Fruit fly (Drosophila melanogaster) whole organism, embryonic: Measurements from ENCODE around the gene Gbs-70E.

Experiments
- Bdp1 ChIP-seq: fragments of 200-800 bp; sonication (Bioruptor generic); optimal IDR thresholded peaks from 3 replicates; lab custom pipeline; 2016; ENCODE audit warnings: missing biosample characterization, missing genetic modification characterization
- CG11398 ChIP-seq: fragments of 200-800 bp; sonication (Bioruptor generic); optimal IDR thresholded peaks from 2 replicates; lab custom pipeline; 2016; ENCODE audit warnings: missing biosample characterization, missing genetic modification characterization
- CG11504 ChIP-seq: fragments of 200-800 bp; sonication (Bioruptor generic); optimal IDR thresholded peaks from 3 replicates; lab custom pipeline; 2019; ENCODE audit warnings: missing biosample characterization, mild to moderate bottlenecking, missing genetic modification characterization, moderate library complexity
- CG11723 ChIP-seq: fragments of 200-800 bp; sonication (Bioruptor generic); optimal IDR thresholded peaks from 2 replicates; lab custom pipeline; 2017; ENCODE audit warnings: missing biosample characterization, mild to moderate bottlenecking, missing genetic modification characterization
- CG13296 ChIP-seq: fragments of 200-800 bp; sonication (Bioruptor generic); optimal IDR thresholded peaks from 3 replicates; lab custom pipeline; 2018; ENCODE audit warnings: missing biosample characterization, mild to moderate bottlenecking, missing genetic modification characterization
- CG13894 ChIP-seq: fragments of 200-800 bp; sonication (Bioruptor generic); optimal IDR thresholded peaks from 3 replicates; lab custom pipeline; 2018; ENCODE audit warnings: missing biosample characterization, mild to moderate bottlenecking, missing genetic modification characterization, moderate library complexity
- CG15269 ChIP-seq: fragments of 200-800 bp; sonication (Bioruptor generic); optimal IDR thresholded peaks from 2 replicates; lab custom pipeline; 2018; ENCODE audit warnings: missing biosample characterization, mild to moderate bottlenecking, missing genetic modification characterization, moderate library complexity
- CG15514 ChIP-seq: fragments of 200-800 bp; sonication (Bioruptor generic); optimal IDR thresholded peaks from 3 replicates; lab custom pipeline; 2017; ENCODE audit warnings: missing biosample characterization, missing genetic modification characterization, mild to moderate bottlenecking, moderate library complexity, missing genetic modification reagents
- CG17359 ChIP-seq: fragments of 200-800 bp; sonication (Bioruptor generic); optimal IDR thresholded peaks from 3 replicates; lab custom pipeline; 2018; ENCODE audit warnings: missing biosample characterization, mild to moderate bottlenecking, missing genetic modification characterization, moderate library complexity
- CG31224 ChIP-seq: fragments of 200-800 bp; sonication (Bioruptor generic); IDR thresholded peaks from 2 replicates; pipeline ENCODE4 v1.3.6; 2022; ENCODE audit warnings: missing biosample characterization, missing genetic modification characterization
- CG32532 ChIP-seq: fragments of 200-800 bp; sonication (Bioruptor generic); IDR thresholded peaks from 2 replicates; pipeline ENCODE4 v1.3.6; 2022; ENCODE audit warnings: missing biosample characterization, missing genetic modification characterization
- CG7372 ChIP-seq: fragments of 200-800 bp; sonication (Bioruptor generic); IDR thresholded peaks from 2 replicates; pipeline ENCODE4 v1.3.6; 2022; ENCODE audit warnings: missing biosample characterization, missing genetic modification characterization
- CG9727 ChIP-seq: fragments of 200-800 bp; sonication (Bioruptor generic); optimal IDR thresholded peaks from 3 replicates; lab custom pipeline; 2017; ENCODE audit warnings: missing biosample characterization, mild to moderate bottlenecking, missing genetic modification characterization
- CG9797 ChIP-seq: fragments of 200-800 bp; sonication (Bioruptor generic); optimal IDR thresholded peaks from 3 replicates; lab custom pipeline; 2018; ENCODE audit warnings: missing biosample characterization, mild to moderate bottlenecking, missing genetic modification characterization
- Ets97D ChIP-seq: fragments of 200-800 bp; sonication (Bioruptor generic); optimal IDR thresholded peaks from 3 replicates; lab custom pipeline; 2016; ENCODE audit warnings: missing biosample characterization, missing genetic modification characterization
- Fer1 ChIP-seq: fragments of 200-800 bp; sonication (Bioruptor generic); optimal IDR thresholded peaks from 2 replicates; lab custom pipeline; 2017; ENCODE audit warnings: missing biosample characterization, mild to moderate bottlenecking, missing genetic modification characterization
- Gug ChIP-seq: fragments of 200-800 bp; sonication (Bioruptor generic); IDR thresholded peaks from 4 replicates; pipeline ENCODE4 v1.3.6; 2022; ENCODE audit warnings: missing biosample characterization, missing genetic modification characterization
- H15 ChIP-seq: fragments of 200-800 bp; sonication (Bioruptor generic); IDR thresholded peaks from 3 replicates; pipeline ENCODE4 v1.3.6; 2022; ENCODE audit warnings: missing biosample characterization, missing genetic modification characterization
- Hmx ChIP-seq: fragments of 200-800 bp; sonication (Bioruptor generic); optimal IDR thresholded peaks from 2 replicates; lab custom pipeline; 2016; ENCODE audit warnings: missing biosample characterization, missing genetic modification characterization
- Lpt ChIP-seq: fragments of >200 bp; optimal IDR thresholded peaks from 2 replicates; lab custom pipeline; 2018; ENCODE audit warnings: missing biosample characterization, missing genetic modification characterization
- Poxn ChIP-seq: fragments of 200-800 bp; sonication (Bioruptor generic); IDR thresholded peaks from 2 replicates; pipeline ENCODE4 v1.3.6; 2022; ENCODE audit warnings: missing biosample characterization, missing genetic modification characterization
- Ravus ChIP-seq: fragments of 200-800 bp; sonication (Bioruptor generic); IDR thresholded peaks from 2 replicates; pipeline ENCODE4 v1.3.6; 2022; ENCODE audit warnings: missing biosample characterization, missing genetic modification characterization
- Tbp ChIP-seq: fragments of >200 bp; optimal IDR thresholded peaks from 2 replicates; lab custom pipeline; 2018; ENCODE audit warnings: missing biosample characterization, missing genetic modification characterization
- ab ChIP-seq: fragments of 200-800 bp; sonication (Bioruptor generic); optimal IDR thresholded peaks from 2 replicates; lab custom pipeline; 2016; ENCODE audit warnings: missing biosample characterization, missing genetic modification characterization
- amos ChIP-seq: fragments of 200-800 bp; sonication (Bioruptor generic); IDR thresholded peaks from 2 replicates; pipeline ENCODE4 v1.3.6; 2022; ENCODE audit warnings: missing biosample characterization, missing genetic modification characterization; ENCODE audit not compliant: partially characterized antibody
- ap ChIP-seq: fragments of 200-800 bp; sonication (Bioruptor generic); IDR thresholded peaks from 2 replicates; pipeline ENCODE4 v1.3.6; 2022; ENCODE audit warnings: missing biosample characterization, missing genetic modification characterization
- caup ChIP-seq: fragments of 200-800 bp; sonication (Bioruptor generic); optimal IDR thresholded peaks from 3 replicates; lab custom pipeline; 2017; ENCODE audit warnings: missing biosample characterization, mild to moderate bottlenecking, missing genetic modification characterization, moderate library complexity; ENCODE audit not compliant: severe bottlenecking
- chn ChIP-seq: fragments of 200-800 bp; sonication (Bioruptor generic); optimal IDR thresholded peaks from 2 replicates; lab custom pipeline; 2016; ENCODE audit warnings: missing biosample characterization, missing genetic modification characterization
- dati ChIP-seq: fragments of 200-800 bp; sonication (Bioruptor generic); IDR thresholded peaks from 2 replicates; pipeline ENCODE4 v1.3.6; 2022; ENCODE audit warnings: missing biosample characterization, missing genetic modification characterization
- disco-r ChIP-seq: fragments of 200-800 bp; sonication (Bioruptor generic); optimal IDR thresholded peaks from 2 replicates; lab custom pipeline; 2016; ENCODE audit warnings: missing biosample characterization, missing genetic modification characterization
- dysf ChIP-seq: fragments of 200-800 bp; sonication (Bioruptor generic); IDR thresholded peaks from 3 replicates; pipeline ENCODE4 v1.3.6; 2022; ENCODE audit warnings: missing biosample characterization, missing genetic modification characterization
- fd102C ChIP-seq: fragments of 200-800 bp; sonication (Bioruptor generic); optimal IDR thresholded peaks from 2 replicates; lab custom pipeline; 2018; ENCODE audit warnings: missing biosample characterization, mild to moderate bottlenecking, missing genetic modification characterization, moderate library complexity
- fu2 ChIP-seq: fragments of 200-800 bp; sonication (Bioruptor generic); optimal IDR thresholded peaks from 2 replicates; lab custom pipeline; 2016; ENCODE audit warnings: missing biosample characterization, missing genetic modification characterization
- hb ChIP-seq: fragments of 200-800 bp; sonication (Bioruptor generic); IDR thresholded peaks from 3 replicates; pipeline ENCODE4 v1.3.6; 2022; ENCODE audit warnings: missing biosample characterization, missing genetic modification characterization; ENCODE audit not compliant: partially characterized antibody
- hkb ChIP-seq, 2 experiments: fragments of 200-800 bp in 1 of 2; fragments of >200 bp in 1 of 2; sonication (Bioruptor generic) in 1 of 2; IDR thresholded peaks in 1 of 2; optimal IDR thresholded peaks in 1 of 2; 2 replicates each; pipeline versions ENCODE4 v1.3.6 to Lab custom; 2017 to 2022; ENCODE audit warnings: missing biosample characterization in 1 of 2, missing genetic modification characterization in 1 of 2
- lbe ChIP-seq: fragments of 200-800 bp; sonication (Bioruptor generic); optimal IDR thresholded peaks from 2 replicates; lab custom pipeline; 2016; ENCODE audit warnings: missing biosample characterization, mild to moderate bottlenecking, missing genetic modification characterization
- lola ChIP-seq, 3 experiments: fragments of >200 bp in 2 of 3; fragments of 200-800 bp in 1 of 3; sonication (Bioruptor generic) in 1 of 3; optimal IDR thresholded peaks; 2 replicates each; lab custom pipeline; 2017 to 2019; ENCODE audit warnings: missing biosample characterization in 3 of 3, missing genetic modification characterization in 3 of 3, mild to moderate bottlenecking in 1 of 3, moderate library complexity in 1 of 3
- nom ChIP-seq: fragments of 200-800 bp; sonication (Bioruptor generic); optimal IDR thresholded peaks from 2 replicates; lab custom pipeline; 2017; ENCODE audit warnings: missing biosample characterization, missing genetic modification characterization, mild to moderate bottlenecking, moderate library complexity, missing genetic modification reagents
- oc ChIP-seq: fragments of 200-800 bp; sonication (Bioruptor generic); optimal IDR thresholded peaks from 2 replicates; lab custom pipeline; 2018; ENCODE audit warnings: missing biosample characterization, mild to moderate bottlenecking, missing genetic modification characterization, moderate library complexity
- onecut ChIP-seq: fragments of 200-800 bp; sonication (Bioruptor generic); IDR thresholded peaks from 2 replicates; pipeline ENCODE4 v1.3.6; 2022; ENCODE audit warnings: missing biosample characterization, missing genetic modification characterization
- run ChIP-seq: fragments of 200-800 bp; sonication (Bioruptor generic); optimal IDR thresholded peaks from 3 replicates; lab custom pipeline; 2018; ENCODE audit warnings: missing biosample characterization, mild to moderate bottlenecking, missing genetic modification characterization
- sc ChIP-seq, 3 experiments: fragments of >200 bp in 2 of 3; fragments of 200-800 bp in 1 of 3; sonication (Bioruptor generic) in 1 of 3; optimal IDR thresholded peaks; 2 replicates in 2 of 3; 3 replicates in 1 of 3; lab custom pipeline; 2017; ENCODE audit warnings: mild to moderate bottlenecking in 1 of 3, missing biosample characterization in 1 of 3, missing genetic modification characterization in 1 of 3, missing genetic modification reagents in 1 of 3
- sd ChIP-seq: fragments of 200-800 bp; sonication (Bioruptor generic); optimal IDR thresholded peaks from 3 replicates; lab custom pipeline; 2018; ENCODE audit warnings: missing biosample characterization, mild to moderate bottlenecking, missing genetic modification characterization, moderate library complexity
- sens ChIP-seq: fragments of 200-800 bp; sonication (Bioruptor generic); peaks from one replicate; lab custom pipeline; 2016; ENCODE audit warnings: missing biosample characterization, missing genetic modification characterization
- ttk ChIP-seq: fragments of 200-800 bp; sonication (Bioruptor generic); IDR thresholded peaks from 2 replicates; pipeline ENCODE4 v2.1.2; 2022; ENCODE audit warnings: missing biosample characterization, missing genetic modification characterization
- usp ChIP-seq: fragments of >200 bp; optimal IDR thresholded peaks from 2 replicates; lab custom pipeline; 2017; ENCODE audit warnings: missing biosample characterization, missing genetic modification characterization
- vvl ChIP-seq: fragments of 200-800 bp; sonication (Bioruptor generic); IDR thresholded peaks from 2 replicates; pipeline ENCODE4 v1.3.6; 2022; ENCODE audit warnings: missing biosample characterization, missing genetic modification characterization
- z ChIP-seq: fragments of 200-800 bp; sonication (Bioruptor generic); IDR thresholded peaks from 3 replicates; pipeline ENCODE4 v1.3.6; 2022; ENCODE audit warnings: missing biosample characterization, missing genetic modification characterization
- zfh1 ChIP-seq: fragments of 200-800 bp; sonication (Bioruptor generic); IDR thresholded peaks from 3 replicates; pipeline ENCODE4 v1.3.6; 2022; ENCODE audit warnings: missing biosample characterization, missing genetic modification characterization

The Gbs-70E gene

DNA sequence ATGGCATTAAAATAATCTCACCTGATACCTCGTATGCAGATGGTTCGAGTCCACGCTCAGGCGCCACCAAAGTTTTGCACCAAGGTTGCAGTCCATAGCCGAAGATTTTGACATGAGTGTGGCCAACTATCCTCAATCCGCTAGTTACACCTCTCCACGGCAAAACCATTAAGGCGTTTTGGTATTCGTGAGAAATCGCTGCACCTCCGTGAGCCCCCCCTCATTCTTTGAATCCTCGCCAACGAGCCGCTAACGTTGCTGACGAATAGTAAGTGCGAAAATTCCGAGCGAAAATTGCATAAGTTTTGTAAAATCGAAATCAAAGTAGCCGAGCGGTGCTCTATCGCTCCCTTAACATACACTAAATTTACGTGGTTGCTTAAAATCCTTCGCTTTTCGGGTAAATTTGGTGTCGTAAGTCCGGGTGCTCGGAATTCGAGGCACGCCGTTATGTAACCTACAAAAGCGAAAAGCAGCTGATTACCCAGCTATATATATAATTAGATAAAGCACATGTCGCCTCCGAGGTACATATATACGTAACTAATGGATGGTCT lies 13.3 kb downstream of the Gbs-70E start, which contains the start of gene Mpcp2:
Gene Mpcp2, plus strand, starts transcription at position 217 of the 557 bp plus-strand sequence.
- TF ChIP-seq sc (optimal IDR thresholded peaks at IDR 0.05; lab: Kevin White, UChicago) (no peak), sc (GFP tag; optimal IDR thresholded peaks at IDR 0.05; lab: Kevin White, UChicago) (no peak), Ravus (GFP tag; lab: Robert Waterston, UW) (no peak), chn (GFP tag; lab: Kevin White, UChicago) (no peak), CG11723 (GFP tag; lab: Kevin White, UChicago) (no peak), Hmx (GFP tag; lab: Kevin White, UChicago) (no peak), H15 (no peak), dysf (GFP tag; lab: Robert Waterston, UW) (no peak), Fer1 (GFP tag; lab: Kevin White, UChicago) (peak; percentile 71), CG9797 (GFP tag; lab: Kevin White, UChicago) (peak; percentile 98), oc (tag; lab: Kevin White, UChicago) (no peak), usp (no peak), Tbp (GFP tag; lab: Kevin White, UChicago) (no peak), vvl (GFP tag; lab: Robert Waterston, UW) (peak; percentile 60), ap (GFP tag; lab: Robert Waterston, UW) (no peak), run (tag; lab: Kevin White, UChicago) (peak; percentile 45), hb (GFP tag; lab: Robert Waterston, UW) (no peak), CG7372 (GFP tag; lab: Robert Waterston, UW) (no peak), ab (no peak), z (GFP tag; lab: Robert Waterston, UW) (no peak), Gug (GFP tag; lab: Robert Waterston, UW) (peak; percentile 18; the same call in 1 of the 4 replicates), fd102C (GFP tag; lab: Kevin White, UChicago) (no peak), sens (GFP tag; lab: Kevin White, UChicago) (peak; percentile 77), onecut (GFP tag; lab: Robert Waterston, UW) (0 out of 2 replicates have a peak, but pooled peaks have one; percentile 4), zfh1 (GFP tag; lab: Robert Waterston, UW) (0 out of 3 replicates have a peak, but pooled peaks have one; percentile 35), Lpt (GFP tag; lab: Kevin White, UChicago) (no peak), CG13894 (tag; lab: Kevin White, UChicago) (peak; percentile 78), Poxn (GFP tag; lab: Robert Waterston, UW) (no peak), lbe (GFP tag; lab: Kevin White, UChicago) (no peak), CG15514 (GFP tag; lab: Kevin White, UChicago) (peak; percentile 86), CG13296 (GFP tag; lab: Kevin White, UChicago) (peak; percentile 23), Ets97D (GFP tag; lab: Kevin White, UChicago) (peak; percentile 86), CG11504 (tag; lab: Kevin White, UChicago) (peak; percentile 57), lola (GFP tag; optimal IDR thresholded peaks at IDR 0.05; lab: Kevin White, UChicago) (no peak), CG31224 (GFP tag; lab: Robert Waterston, UW) (no peak), ttk (no peak), CG11398 (no peak), CG9727 (GFP tag; lab: Kevin White, UChicago) (no peak), Bdp1 (peak; percentile 62), nom (GFP tag; lab: Kevin White, UChicago) (peak; percentile 55), disco-r (GFP tag; lab: Kevin White, UChicago) (no peak), CG32532 (GFP tag; lab: Robert Waterston, UW) (no peak; the same call in 1 of the 2 replicates), CG15269 (tag; lab: Kevin White, UChicago) (peak; percentile 26), amos (peak; percentile 73), fu2 (peak; percentile 6), CG17359 (tag; lab: Kevin White, UChicago) (peak; percentile 10), dati (GFP tag; lab: Robert Waterston, UW) (no peak), hkb (optimal IDR thresholded peaks at IDR 0.05; lab: Kevin White, UChicago) (peak; percentile 71), hkb (GFP tag; IDR thresholded peaks at IDR 0.05; lab: Robert Waterston, UW) (peak; percentile 40; the same call in 1 of the 2 replicates), caup (peak; percentile 53), sd (tag; lab: Kevin White, UChicago) (peak; percentile 88)
